Worm (Caenorhabditis elegans) whole organism, L2 larva: Measurements from ENCODE around the gene F27B3.6.

Source experiments
- F13H6.1 ChIP-seq: sonication (generic microtip); optimal IDR thresholded peaks from 2 replicates; lab custom pipeline; 2016; ENCODE audit warnings: missing genetic modification characterization, missing compliant biosample characterization
- lin-13 ChIP-seq: fragments of 150-350 bp; optimal IDR thresholded peaks from 2 replicates; lab custom pipeline; 2014; ENCODE audit warnings: missing biosample characterization, missing genetic modification reagents, missing genetic modification characterization
- lin-39 ChIP-seq: fragments of 150-350 bp; optimal IDR thresholded peaks from 2 replicates; lab custom pipeline; 2014; ENCODE audit warnings: missing biosample characterization, missing genetic modification reagents, missing genetic modification characterization
- mbf-1 ChIP-seq: sonication (generic microtip); optimal IDR thresholded peaks from 2 replicates; lab custom pipeline; 2017; ENCODE audit warnings: missing biosample characterization, missing genetic modification characterization
- nhr-11 ChIP-seq: fragments of 150-350 bp; optimal IDR thresholded peaks from 2 replicates; lab custom pipeline; 2014; ENCODE audit warnings: missing biosample characterization, missing genetic modification characterization
- nhr-237 ChIP-seq: fragments of 150-350 bp; optimal IDR thresholded peaks from 2 replicates; lab custom pipeline; 2014; ENCODE audit warnings: missing biosample characterization, missing genetic modification characterization
- sem-4 ChIP-seq: fragments of 150-350 bp; optimal IDR thresholded peaks from 2 replicates; lab custom pipeline; 2014; ENCODE audit warnings: missing biosample characterization, missing genetic modification reagents, missing genetic modification characterization
- sma-3 ChIP-seq: sonication (generic microtip); optimal IDR thresholded peaks from 2 replicates; lab custom pipeline; 2016; ENCODE audit warnings: missing genetic modification reagents, missing genetic modification characterization, missing compliant biosample characterization
- unc-62 ChIP-seq: fragments of 150-350 bp; optimal IDR thresholded peaks from 2 replicates; lab custom pipeline; 2014; ENCODE audit warnings: missing biosample characterization, missing genetic modification reagents, missing genetic modification characterization
- ztf-11 ChIP-seq: sonication (generic microtip); optimal IDR thresholded peaks from 2 replicates; lab custom pipeline; 2017; ENCODE audit warnings: missing biosample characterization, missing genetic modification characterization
- ztf-4 ChIP-seq: fragments of 150-350 bp; optimal IDR thresholded peaks from 2 replicates; lab custom pipeline; 2014; ENCODE audit warnings: missing biosample characterization, missing genetic modification characterization

DNA sequence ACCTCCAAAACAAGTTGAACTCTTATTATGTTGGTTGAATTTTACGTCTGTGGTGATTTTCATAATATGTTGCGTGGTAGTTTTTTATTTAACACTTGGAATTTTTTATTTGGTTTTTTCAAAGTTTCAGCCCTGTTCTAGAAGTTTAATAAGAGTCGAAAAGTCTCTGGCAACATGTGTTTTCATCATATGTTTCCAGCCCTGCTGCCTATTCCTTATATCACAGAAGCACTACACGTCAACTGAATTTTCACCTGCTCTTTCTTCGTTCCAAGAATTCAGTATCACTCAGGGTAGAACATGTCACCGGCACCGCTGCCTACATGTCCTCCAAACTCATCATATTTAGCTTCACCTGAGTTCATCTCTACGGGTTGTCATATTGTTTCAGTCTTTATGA, 32.1 kb upstream of the F27B3.6 start, which contains the start of gene srh-40:
- TF ChIP-seq lin-39 (tag; lab: Kevin White, UChicago) (no peak), ztf-11 (tag; lab: Kevin White, UChicago) (no peak), sma-3 (no peak), sem-4 (tag; lab: Kevin White, UChicago) (no peak), mbf-1 (no peak), unc-62 (GFP tag; lab: Kevin White, UChicago) (no peak), F13H6.1 (tag; lab: Kevin White, UChicago) (no peak), nhr-237 (tag; lab: Kevin White, UChicago) (no peak), lin-13 (GFP tag; lab: Kevin White, UChicago) (no peak), ztf-4 (no peak), nhr-11 (tag; lab: Kevin White, UChicago) (no peak)
